Worm (Caenorhabditis elegans): ENCODE measurements around the gene cnt-1.

ce11 chrII:12051601-12052000 is 37.1 kb downstream of the cnt-1 start:
- TF ChIP-seq hrde-1 (tag; optimal IDR thresholded peaks at IDR 0.05; ENCODE audit: borderline replicate concordance) (no peak), Y95B8A.8 (GFP tag; IDR thresholded peaks at IDR 0.05) (no peak), mxl-1 (tag; optimal IDR thresholded peaks at IDR 0.05) (no peak), nhr-120 (GFP tag; IDR thresholded peaks at IDR 0.05) (no peak), ztf-25 (GFP tag; IDR thresholded peaks at IDR 0.05) (no peak), unc-62 (GFP tag; optimal IDR thresholded peaks at IDR 0.05) (no peak), lag-1 (GFP tag; IDR thresholded peaks at IDR 0.05) (no peak), snpc-4 (GFP tag; optimal IDR thresholded peaks at IDR 0.05) (no peak), snpc-4 (tag; optimal IDR thresholded peaks at IDR 0.05) (no peak), ets-4 (GFP tag; optimal IDR thresholded peaks at IDR 0.05) (no peak), athp-1 (tag; optimal IDR thresholded peaks at IDR 0.05) (no peak), dpl-1 (GFP tag; optimal IDR thresholded peaks at IDR 0.05) (no peak)

Measured in whole organism, young adult.